Fruit fly (Drosophila melanogaster) whole organism, prepupa: Measurements from ENCODE around the gene Acsx1L.

Experiments used
- Blimp-1 ChIP-seq: fragments of 200-800 bp; sonication (Bioruptor generic); optimal IDR thresholded peaks from 3 replicates; lab custom pipeline; 2017; ENCODE audit warnings: missing biosample characterization, missing genetic modification characterization, mild to moderate bottlenecking, moderate library complexity, missing genetic modification reagents
- CG10669 ChIP-seq: fragments of 200-800 bp; sonication (Bioruptor generic); optimal IDR thresholded peaks from 3 replicates; lab custom pipeline; 2018; ENCODE audit warnings: missing biosample characterization, mild to moderate bottlenecking, missing genetic modification characterization, moderate library complexity
- CG11762 ChIP-seq: fragments of 200-800 bp; sonication (Bioruptor generic); optimal IDR thresholded peaks from 3 replicates; lab custom pipeline; 2016; ENCODE audit warnings: missing biosample characterization, missing genetic modification characterization; ENCODE audit not compliant: insufficient read depth
- CG11902 ChIP-seq: fragments of 200-800 bp; sonication (Bioruptor generic); optimal IDR thresholded peaks from 3 replicates; lab custom pipeline; 2016; ENCODE audit warnings: missing biosample characterization, missing genetic modification characterization
- CG15336 ChIP-seq: fragments of 200-800 bp; sonication (Bioruptor generic); IDR thresholded peaks from 2 replicates; pipeline ENCODE4 v1.3.6; 2022; ENCODE audit warnings: missing biosample characterization, missing genetic modification characterization
- CG16779 ChIP-seq: fragments of 200-800 bp; sonication (Bioruptor generic); optimal IDR thresholded peaks from 3 replicates; lab custom pipeline; 2017; ENCODE audit warnings: missing biosample characterization, mild to moderate bottlenecking, missing genetic modification characterization
- CG3032 ChIP-seq: fragments of 200-800 bp; optimal IDR thresholded peaks from 2 replicates; lab custom pipeline; 2019; ENCODE audit warnings: missing biosample characterization, mild to moderate bottlenecking, missing genetic modification characterization, moderate library complexity
- CG31627 ChIP-seq: fragments of 200-800 bp; sonication (Bioruptor generic); optimal IDR thresholded peaks from 3 replicates; lab custom pipeline; 2016; ENCODE audit warnings: missing biosample characterization, missing genetic modification characterization
- CG32006 ChIP-seq: fragments of 200-800 bp; sonication (Bioruptor generic); optimal IDR thresholded peaks from 3 replicates; lab custom pipeline; 2017; ENCODE audit warnings: missing biosample characterization, mild to moderate bottlenecking, missing genetic modification characterization
- CG34406 ChIP-seq: fragments of 200-800 bp; sonication (Bioruptor generic); optimal IDR thresholded peaks from 3 replicates; lab custom pipeline; 2016; ENCODE audit warnings: missing biosample characterization, missing genetic modification characterization
- CG3919 ChIP-seq: fragments of 200-800 bp; sonication (Bioruptor generic); optimal IDR thresholded peaks from 3 replicates; lab custom pipeline; 2016; ENCODE audit warnings: missing biosample characterization, missing genetic modification characterization
- CG6163 ChIP-seq: fragments of 200-800 bp; sonication (Bioruptor generic); IDR thresholded peaks from 3 replicates; pipeline ENCODE4 v1.3.6; 2022; ENCODE audit warnings: missing biosample characterization, missing genetic modification characterization
- CG6276 ChIP-seq: fragments of 200-800 bp; sonication (Bioruptor generic); optimal IDR thresholded peaks from 2 replicates; lab custom pipeline; 2017; ENCODE audit warnings: missing biosample characterization, mild to moderate bottlenecking, missing genetic modification characterization
- Eip78C ChIP-seq: fragments of 200-800 bp; sonication (Bioruptor generic); peaks from one replicate; lab custom pipeline; 2016; ENCODE audit warnings: missing biosample characterization, missing genetic modification characterization
- Ets96B ChIP-seq: fragments of 200-800 bp; optimal IDR thresholded peaks from 2 replicates; lab custom pipeline; 2019; ENCODE audit warnings: missing biosample characterization, mild to moderate bottlenecking, missing genetic modification characterization, moderate library complexity
- Gug ChIP-seq: fragments of 200-800 bp; sonication (Bioruptor generic); IDR thresholded peaks from 2 replicates; pipeline ENCODE4 v1.3.6; 2022; ENCODE audit warnings: missing biosample characterization, missing genetic modification characterization
- Hr38 ChIP-seq: sonication (Bioruptor generic); optimal IDR thresholded peaks from 2 replicates; lab custom pipeline; 2016; ENCODE audit warnings: missing biosample characterization, missing genetic modification characterization
- Hr4 ChIP-seq: fragments of 200-800 bp; sonication (Bioruptor generic); optimal IDR thresholded peaks from 3 replicates; lab custom pipeline; 2016; ENCODE audit warnings: missing biosample characterization, missing genetic modification characterization
- OdsH ChIP-seq: fragments of 200-800 bp; sonication (Bioruptor generic); optimal IDR thresholded peaks from 3 replicates; lab custom pipeline; 2016; ENCODE audit warnings: missing biosample characterization, missing genetic modification characterization
- Sox102F ChIP-seq: fragments of 200-800 bp; sonication (Bioruptor generic); optimal IDR thresholded peaks from 2 replicates; lab custom pipeline; 2016; ENCODE audit warnings: missing biosample characterization, mild to moderate bottlenecking, missing genetic modification characterization
- Sox14 ChIP-seq: fragments of 200-800 bp; sonication (Bioruptor generic); optimal IDR thresholded peaks from 3 replicates; lab custom pipeline; 2016; ENCODE audit warnings: missing biosample characterization, missing genetic modification characterization
- acj6 ChIP-seq: fragments of 200-800 bp; sonication (Bioruptor generic); optimal IDR thresholded peaks from 3 replicates; lab custom pipeline; 2016; ENCODE audit warnings: missing biosample characterization, missing genetic modification characterization
- dac ChIP-seq: fragments of 200-800 bp; sonication (Bioruptor generic); optimal IDR thresholded peaks from 2 replicates; lab custom pipeline; 2017; ENCODE audit warnings: missing biosample characterization, mild to moderate bottlenecking, missing genetic modification characterization
- dsx ChIP-seq: fragments of 200-800 bp; optimal IDR thresholded peaks from 3 replicates; lab custom pipeline; 2019; ENCODE audit warnings: missing biosample characterization, mild to moderate bottlenecking, missing genetic modification characterization, moderate library complexity; ENCODE audit not compliant: poor library complexity, severe bottlenecking
- eg ChIP-seq: fragments of 200-800 bp; sonication (Bioruptor generic); IDR thresholded peaks from 3 replicates; pipeline ENCODE4 v1.3.6; 2022; ENCODE audit warnings: missing biosample characterization, missing genetic modification characterization
- esn ChIP-seq: fragments of 200-800 bp; sonication (Bioruptor generic); optimal IDR thresholded peaks from 2 replicates; lab custom pipeline; 2016; ENCODE audit warnings: missing biosample characterization, mild to moderate bottlenecking, missing genetic modification characterization, moderate library complexity
- fd59A ChIP-seq: fragments of 200-800 bp; sonication (Bioruptor generic); optimal IDR thresholded peaks from 2 replicates; lab custom pipeline; 2017; ENCODE audit warnings: missing biosample characterization, mild to moderate bottlenecking, missing genetic modification characterization, missing genetic modification reagents
- fkh ChIP-seq: fragments of 200-800 bp; sonication (Bioruptor generic); optimal IDR thresholded peaks from 3 replicates; lab custom pipeline; 2017; ENCODE audit warnings: missing biosample characterization, mild to moderate bottlenecking, missing genetic modification characterization, moderate library complexity
- lz ChIP-seq: fragments of 200-800 bp; sonication (Bioruptor generic); optimal IDR thresholded peaks from 3 replicates; lab custom pipeline; 2016; ENCODE audit warnings: missing biosample characterization, missing genetic modification characterization
- net ChIP-seq: fragments of 200-800 bp; sonication (Bioruptor generic); optimal IDR thresholded peaks from 3 replicates; lab custom pipeline; 2016; ENCODE audit warnings: missing biosample characterization, missing genetic modification characterization
- pdm3 ChIP-seq: fragments of 200-800 bp; sonication (Bioruptor generic); optimal IDR thresholded peaks from 3 replicates; lab custom pipeline; 2016; ENCODE audit warnings: missing biosample characterization, missing genetic modification characterization
- salr ChIP-seq, 2 experiments: fragments of 200-800 bp; sonication (Bioruptor generic); optimal IDR thresholded peaks; 3 replicates each; lab custom pipeline; 2016 to 2018; ENCODE audit warnings: missing biosample characterization in 2 of 2, missing genetic modification characterization in 2 of 2, mild to moderate bottlenecking in 1 of 2
- spab ChIP-seq: fragments of 200-800 bp; sonication (Bioruptor generic); optimal IDR thresholded peaks from 2 replicates; lab custom pipeline; 2017; ENCODE audit warnings: missing biosample characterization, mild to moderate bottlenecking, missing genetic modification characterization, missing genetic modification reagents
- ss ChIP-seq, 2 experiments: fragments of 200-800 bp; sonication (Bioruptor generic); optimal IDR thresholded peaks; 2 replicates in 1 of 2; 3 replicates in 1 of 2; lab custom pipeline; 2017 to 2018; ENCODE audit warnings: mild to moderate bottlenecking in 2 of 2, missing biosample characterization in 2 of 2, missing genetic modification characterization in 2 of 2, moderate library complexity in 1 of 2
- svp ChIP-seq: fragments of 200-800 bp; sonication (Bioruptor generic); peaks from one replicate; lab custom pipeline; 2016; ENCODE audit warnings: missing biosample characterization, missing genetic modification characterization
- topi ChIP-seq: fragments of 200-800 bp; sonication (Bioruptor generic); optimal IDR thresholded peaks from 3 replicates; lab custom pipeline; 2016; ENCODE audit warnings: missing biosample characterization, missing genetic modification characterization
- vri ChIP-seq: fragments of 200-800 bp; sonication (Bioruptor generic); optimal IDR thresholded peaks from 3 replicates; lab custom pipeline; 2016; ENCODE audit warnings: missing biosample characterization, mild to moderate bottlenecking, missing genetic modification characterization

The Acsx1L gene

dm6 chr3R:19812472-19812871, 39.4 kb upstream of the Acsx1L start:
- TF ChIP-seq dac (no peak), Eip78C (GFP tag; lab: Kevin White, UChicago) (peak; percentile 80), CG16779 (tag; lab: Kevin White, UChicago) (no peak), fd59A (GFP tag; lab: Kevin White, UChicago) (peak; percentile 13), salr (GFP tag; optimal IDR thresholded peaks at IDR 0.05; lab: Kevin White, UChicago) (peak in 1 of 2 experiments; percentile 4), CG6163 (GFP tag; lab: Robert Waterston, UW) (0 out of 3 replicates have a peak, but pooled peaks have one; percentile 26), dsx (peak; percentile 70), net (GFP tag; lab: Kevin White, UChicago) (no peak), CG34406 (no peak), Hr4 (GFP tag; lab: Kevin White, UChicago) (peak; percentile 22), CG6276 (GFP tag; lab: Kevin White, UChicago) (no peak), eg (GFP tag; lab: Robert Waterston, UW) (no peak), CG32006 (GFP tag; lab: Kevin White, UChicago) (peak; percentile 18), pdm3 (GFP tag; lab: Kevin White, UChicago) (peak; percentile 20), OdsH (GFP tag; lab: Kevin White, UChicago) (peak; percentile 5), Ets96B (tag; lab: Kevin White, UChicago) (peak; percentile 29), CG15336 (0 out of 2 replicates have a peak, but pooled peaks have one; percentile 28), acj6 (GFP tag; lab: Kevin White, UChicago) (peak; percentile 17), CG3032 (tag; lab: Kevin White, UChicago) (peak; percentile 4), CG3919 (GFP tag; lab: Kevin White, UChicago) (peak; percentile 19), fkh (no peak), CG10669 (peak; percentile 38), ss (GFP tag; optimal IDR thresholded peaks at IDR 0.05; lab: Kevin White, UChicago) (no peak), Sox14 (peak; percentile 3)

dm6 chr3R:19811510-19811909, 38.5 kb upstream of the Acsx1L start:
- TF ChIP-seq esn (GFP tag; lab: Kevin White, UChicago) (no peak), CG11762 (GFP tag; lab: Kevin White, UChicago) (no peak), svp (GFP tag; lab: Kevin White, UChicago) (peak; percentile 93), CG31627 (GFP tag; lab: Kevin White, UChicago) (no peak), lz (GFP tag; lab: Kevin White, UChicago) (no peak), CG34406 (no peak)

dm6 chr3R:19808430-19808756, 35.4 kb upstream of the Acsx1L start:
- peak; percentile 11 for TF ChIP-seq CG6276 (GFP tag; lab: Kevin White, UChicago)
- no peak for TF ChIP-seq fkh
- TF ChIP-seq dsx: no peak
- TF ChIP-seq Sox102F (GFP tag; lab: Kevin White, UChicago): no peak
- TF ChIP-seq CG3032 (tag; lab: Kevin White, UChicago): no peak
- no peak for TF ChIP-seq topi (GFP tag; lab: Kevin White, UChicago)
- TF ChIP-seq Hr38 (GFP tag; lab: Kevin White, UChicago): no peak
- TF ChIP-seq Eip78C (GFP tag; lab: Kevin White, UChicago): no peak
- peak; percentile 3 for TF ChIP-seq vri (GFP tag; lab: Kevin White, UChicago)
- TF ChIP-seq spab (GFP tag; lab: Kevin White, UChicago): no peak
- 0 out of 2 replicates have a peak, but pooled peaks have one; percentile 1 for TF ChIP-seq Gug (GFP tag; lab: Robert Waterston, UW)
- TF ChIP-seq CG32006 (GFP tag; lab: Kevin White, UChicago): peak; percentile 42
- peak; percentile 45 for TF ChIP-seq svp (GFP tag; lab: Kevin White, UChicago)
- no peak for TF ChIP-seq CG11902 (GFP tag; lab: Kevin White, UChicago)
- TF ChIP-seq CG3919 (GFP tag; lab: Kevin White, UChicago): no peak
- TF ChIP-seq Blimp-1: no peak
- TF ChIP-seq CG34406: no peak
